Fruit fly (Drosophila melanogaster) whole organism, embryonic: ENCODE results near the gene CG9674.

Source experiments
- Abd-B ChIP-seq: fragments of 200-800 bp; sonication (Bioruptor generic); optimal IDR thresholded peaks from 2 replicates; lab custom pipeline; 2018; ENCODE audit warnings: missing biosample characterization, mild to moderate bottlenecking, missing genetic modification characterization, moderate library complexity
- CG10366 ChIP-seq: fragments of 200-800 bp; sonication (Bioruptor generic); IDR thresholded peaks from 2 replicates; pipeline ENCODE4 v1.3.6; 2022; ENCODE audit warnings: missing biosample characterization, missing genetic modification characterization
- CG10431 ChIP-seq: fragments of 200-800 bp; sonication (Bioruptor generic); optimal IDR thresholded peaks from 3 replicates; lab custom pipeline; 2018; ENCODE audit warnings: missing biosample characterization, mild to moderate bottlenecking, missing genetic modification characterization
- CG10654 ChIP-seq: fragments of 200-800 bp; sonication (Bioruptor generic); optimal IDR thresholded peaks from 2 replicates; lab custom pipeline; 2016; ENCODE audit warnings: missing biosample characterization, missing genetic modification characterization
- CG11695 ChIP-seq: fragments of 200-800 bp; sonication (Bioruptor generic); IDR thresholded peaks from 3 replicates; pipeline ENCODE4 v1.3.6; 2022; ENCODE audit warnings: missing biosample characterization, missing genetic modification characterization
- CG12391 ChIP-seq: fragments of 200-800 bp; sonication (Bioruptor generic); optimal IDR thresholded peaks from 3 replicates; lab custom pipeline; 2018; ENCODE audit warnings: missing biosample characterization, mild to moderate bottlenecking, missing genetic modification characterization, moderate library complexity
- CG14014 ChIP-seq: fragments of 200-800 bp; sonication (Bioruptor generic); IDR thresholded peaks from 2 replicates; pipeline ENCODE4 v1.3.6; 2022; ENCODE audit warnings: missing biosample characterization, missing genetic modification characterization
- CG14710 ChIP-seq: fragments of 200-800 bp; sonication (Bioruptor generic); optimal IDR thresholded peaks from 3 replicates; lab custom pipeline; 2019; ENCODE audit warnings: missing biosample characterization, mild to moderate bottlenecking, missing genetic modification characterization, moderate library complexity
- CG14860 ChIP-seq: fragments of 200-800 bp; sonication (Bioruptor generic); IDR thresholded peaks from 3 replicates; pipeline ENCODE4 v1.3.6; 2022; ENCODE audit warnings: missing biosample characterization, missing genetic modification characterization; ENCODE audit not compliant: partially characterized antibody
- CG16813 ChIP-seq: fragments of 200-800 bp; sonication (Bioruptor generic); IDR thresholded peaks from 3 replicates; pipeline ENCODE4 v1.3.6; 2022; ENCODE audit warnings: missing biosample characterization, missing genetic modification characterization; ENCODE audit not compliant: partially characterized antibody
- CG17328 ChIP-seq: fragments of 200-800 bp; sonication (Bioruptor generic); IDR thresholded peaks from 2 replicates; pipeline ENCODE4 v1.3.6; 2022; ENCODE audit warnings: missing biosample characterization, missing genetic modification characterization
- CG17802 ChIP-seq: fragments of 200-800 bp; sonication (Bioruptor generic); optimal IDR thresholded peaks from 2 replicates; lab custom pipeline; 2018; ENCODE audit warnings: missing biosample characterization, mild to moderate bottlenecking, missing genetic modification characterization, moderate library complexity
- CG1832 ChIP-seq: fragments of 200-800 bp; sonication (Bioruptor generic); optimal IDR thresholded peaks from 2 replicates; lab custom pipeline; 2017; ENCODE audit warnings: missing biosample characterization, mild to moderate bottlenecking, missing genetic modification characterization, inconsistent platforms
- CG2129 ChIP-seq: fragments of 200-800 bp; sonication (Bioruptor generic); IDR thresholded peaks from 2 replicates; pipeline ENCODE4 v1.3.6; 2022; ENCODE audit warnings: missing biosample characterization, missing genetic modification characterization; ENCODE audit not compliant: partially characterized antibody
- CG30431 ChIP-seq: fragments of 200-800 bp; sonication (Bioruptor generic); optimal IDR thresholded peaks from 2 replicates; lab custom pipeline; 2017; ENCODE audit warnings: missing biosample characterization, missing genetic modification characterization
- CG31388 ChIP-seq: fragments of 200-800 bp; sonication (Bioruptor generic); optimal IDR thresholded peaks from 2 replicates; lab custom pipeline; 2016; ENCODE audit warnings: missing biosample characterization, missing genetic modification characterization
- CG4424 ChIP-seq: fragments of 200-800 bp; sonication (Bioruptor generic); optimal IDR thresholded peaks from 3 replicates; lab custom pipeline; 2016; ENCODE audit warnings: missing biosample characterization, missing genetic modification characterization
- CG5180 ChIP-seq: fragments of 200-800 bp; sonication (Bioruptor generic); optimal IDR thresholded peaks from 3 replicates; lab custom pipeline; 2017; ENCODE audit warnings: missing biosample characterization, missing genetic modification characterization, mild to moderate bottlenecking, moderate library complexity, missing genetic modification reagents
- CG7839 ChIP-seq: fragments of 200-800 bp; sonication (Bioruptor generic); optimal IDR thresholded peaks from 3 replicates; lab custom pipeline; 2018; ENCODE audit warnings: missing biosample characterization, mild to moderate bottlenecking, missing genetic modification characterization, moderate library complexity
- Chrac-16 ChIP-seq: fragments of 200-800 bp; sonication (Bioruptor generic); optimal IDR thresholded peaks from 3 replicates; lab custom pipeline; 2016; ENCODE audit warnings: missing biosample characterization, missing genetic modification characterization
- D19A ChIP-seq: fragments of 200-800 bp; optimal IDR thresholded peaks from 3 replicates; lab custom pipeline; 2019; ENCODE audit warnings: missing biosample characterization, mild to moderate bottlenecking, missing genetic modification characterization, moderate library complexity
- Dfd ChIP-seq, 2 experiments: fragments of >200 bp; optimal IDR thresholded peaks; 2 replicates each; lab custom pipeline; 2017; ENCODE audit warnings: missing biosample characterization in 2 of 2, missing genetic modification characterization in 2 of 2
- Dp ChIP-seq: fragments of 200-800 bp; sonication (Bioruptor generic); optimal IDR thresholded peaks from 2 replicates; lab custom pipeline; 2018; ENCODE audit warnings: missing biosample characterization, mild to moderate bottlenecking, missing genetic modification characterization, moderate library complexity
- Gug ChIP-seq: fragments of 200-800 bp; sonication (Bioruptor generic); IDR thresholded peaks from 4 replicates; pipeline ENCODE4 v1.3.6; 2022; ENCODE audit warnings: missing biosample characterization, missing genetic modification characterization
- HHEX ChIP-seq: fragments of 200-800 bp; sonication (Bioruptor generic); optimal IDR thresholded peaks from 3 replicates; lab custom pipeline; 2017; ENCODE audit warnings: missing biosample characterization, mild to moderate bottlenecking, missing genetic modification characterization, missing genetic modification reagents
- HmgZ ChIP-seq: fragments of 200-800 bp; sonication (Bioruptor generic); optimal IDR thresholded peaks from 2 replicates; lab custom pipeline; 2018; ENCODE audit warnings: missing biosample characterization, mild to moderate bottlenecking, missing genetic modification characterization
- Hr51 ChIP-seq, 2 experiments: fragments of 200-800 bp; sonication (Bioruptor generic); optimal IDR thresholded peaks; 2 replicates in 1 of 2; 3 replicates in 1 of 2; lab custom pipeline; 2016 to 2018; ENCODE audit warnings: missing biosample characterization in 2 of 2, missing genetic modification characterization in 2 of 2, mild to moderate bottlenecking in 1 of 2, moderate library complexity in 1 of 2
- MESR4 ChIP-seq: fragments of 200-800 bp; sonication (Bioruptor generic); optimal IDR thresholded peaks from 2 replicates; lab custom pipeline; 2018; ENCODE audit warnings: missing biosample characterization, mild to moderate bottlenecking, missing genetic modification characterization, moderate library complexity
- NC2β ChIP-seq: fragments of 200-800 bp; sonication (Bioruptor generic); optimal IDR thresholded peaks from 2 replicates; lab custom pipeline; 2016; ENCODE audit warnings: missing biosample characterization, missing genetic modification characterization
- Oaz ChIP-seq: fragments of 200-800 bp; sonication (Bioruptor generic); IDR thresholded peaks from 2 replicates; pipeline ENCODE4 v1.3.6; 2022; ENCODE audit warnings: missing biosample characterization, missing genetic modification characterization
- PHDP ChIP-seq: fragments of 200-800 bp; sonication (Bioruptor generic); optimal IDR thresholded peaks from 3 replicates; lab custom pipeline; 2018; ENCODE audit warnings: missing biosample characterization, mild to moderate bottlenecking, missing genetic modification characterization, moderate library complexity
- btn ChIP-seq: fragments of 200-800 bp; sonication (Bioruptor generic); optimal IDR thresholded peaks from 2 replicates; lab custom pipeline; 2016; ENCODE audit warnings: missing biosample characterization, missing genetic modification characterization
- chif ChIP-seq, 2 experiments: fragments of 200-800 bp; sonication (Bioruptor generic); optimal IDR thresholded peaks; 3 replicates each; lab custom pipeline; 2016; ENCODE audit warnings: missing biosample characterization in 2 of 2, missing genetic modification characterization in 2 of 2
- ci ChIP-seq: fragments of 200-800 bp; sonication (Bioruptor generic); IDR thresholded peaks from 3 replicates; pipeline ENCODE4 v1.3.6; 2022; ENCODE audit warnings: missing biosample characterization, missing genetic modification characterization
- dmrt99B ChIP-seq: fragments of 200-800 bp; sonication (Bioruptor generic); optimal IDR thresholded peaks from 2 replicates; lab custom pipeline; 2018; ENCODE audit warnings: missing biosample characterization, mild to moderate bottlenecking, missing genetic modification characterization, moderate library complexity
- gem ChIP-seq: fragments of 200-800 bp; sonication (Bioruptor generic); optimal IDR thresholded peaks from 2 replicates; lab custom pipeline; 2019; ENCODE audit warnings: missing biosample characterization, mild to moderate bottlenecking, missing genetic modification characterization, moderate library complexity
- grau ChIP-seq: fragments of 200-800 bp; optimal IDR thresholded peaks from 3 replicates; lab custom pipeline; 2019; ENCODE audit warnings: missing biosample characterization, mild to moderate bottlenecking, missing genetic modification characterization, moderate library complexity
- ham ChIP-seq: fragments of 200-800 bp; sonication (Bioruptor generic); IDR thresholded peaks from 2 replicates; pipeline ENCODE4 v1.3.6; 2022; ENCODE audit warnings: missing biosample characterization, missing genetic modification characterization
- hkb ChIP-seq, 2 experiments: fragments of 200-800 bp in 1 of 2; fragments of >200 bp in 1 of 2; sonication (Bioruptor generic) in 1 of 2; IDR thresholded peaks in 1 of 2; optimal IDR thresholded peaks in 1 of 2; 2 replicates each; pipeline versions ENCODE4 v1.3.6 to Lab custom; 2017 to 2022; ENCODE audit warnings: missing biosample characterization in 1 of 2, missing genetic modification characterization in 1 of 2
- lbe ChIP-seq: fragments of 200-800 bp; sonication (Bioruptor generic); optimal IDR thresholded peaks from 2 replicates; lab custom pipeline; 2016; ENCODE audit warnings: missing biosample characterization, mild to moderate bottlenecking, missing genetic modification characterization
- nerfin-1 ChIP-seq: fragments of 200-800 bp; sonication (Bioruptor generic); optimal IDR thresholded peaks from 3 replicates; lab custom pipeline; 2019; ENCODE audit warnings: missing biosample characterization, mild to moderate bottlenecking, missing genetic modification characterization, moderate library complexity
- nmo ChIP-seq: fragments of 200-800 bp; sonication (Bioruptor generic); optimal IDR thresholded peaks from 2 replicates; lab custom pipeline; 2018; ENCODE audit warnings: missing biosample characterization, mild to moderate bottlenecking, missing genetic modification characterization, moderate library complexity
- org-1 ChIP-seq: fragments of 200-800 bp; sonication (Bioruptor generic); optimal IDR thresholded peaks from 2 replicates; lab custom pipeline; 2017; ENCODE audit warnings: missing biosample characterization, missing genetic modification characterization
- pros ChIP-seq: fragments of 200-800 bp; sonication (Bioruptor generic); optimal IDR thresholded peaks from 3 replicates; lab custom pipeline; 2019; ENCODE audit warnings: missing biosample characterization, mild to moderate bottlenecking, missing genetic modification characterization, moderate library complexity
- rib ChIP-seq: fragments of 200-800 bp; sonication (Bioruptor generic); IDR thresholded peaks from 2 replicates; pipeline ENCODE4 v1.3.6; 2022; ENCODE audit warnings: missing biosample characterization, missing genetic modification characterization
- stc ChIP-seq: fragments of 200-800 bp; sonication (Bioruptor generic); IDR thresholded peaks from 2 replicates; pipeline ENCODE4 v1.3.6; 2022; ENCODE audit warnings: missing biosample characterization, missing genetic modification characterization
- tap ChIP-seq: fragments of 200-800 bp; optimal IDR thresholded peaks from 3 replicates; lab custom pipeline; 2019; ENCODE audit warnings: missing biosample characterization, mild to moderate bottlenecking, missing genetic modification characterization, moderate library complexity
- tin ChIP-seq: fragments of 200-800 bp; sonication (Bioruptor generic); optimal IDR thresholded peaks from 3 replicates; lab custom pipeline; 2016; ENCODE audit warnings: missing biosample characterization, missing genetic modification characterization

CG9674 gene

DNA sequence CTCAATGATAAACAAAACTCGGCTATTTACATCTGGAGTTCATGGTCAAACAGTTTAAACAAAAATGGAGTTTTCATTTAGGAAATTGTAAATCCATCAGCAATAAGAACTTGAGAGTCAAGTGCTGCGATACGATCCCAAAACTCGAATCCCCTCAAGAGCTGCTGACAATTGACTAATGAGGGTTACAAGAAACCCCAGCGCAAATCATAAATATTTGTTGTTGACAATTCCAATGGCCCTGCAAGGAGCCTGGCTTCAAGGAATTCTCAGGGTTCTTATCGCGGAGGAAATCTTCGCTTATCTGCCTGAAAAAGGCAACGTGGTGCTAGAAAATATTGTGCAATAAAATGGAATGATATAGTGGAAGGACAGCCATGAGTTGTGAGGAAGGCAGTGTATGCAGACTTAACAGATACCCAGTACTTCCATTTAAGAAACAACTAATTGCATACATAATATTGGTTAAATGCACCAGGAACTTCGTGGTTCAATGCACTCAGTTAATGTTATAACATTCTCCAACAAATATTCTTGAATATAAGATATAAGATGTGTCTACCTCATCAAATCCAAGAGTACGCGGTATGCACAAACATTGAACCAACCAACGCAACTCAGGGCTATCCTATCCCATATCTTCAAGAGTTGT is 39.4 kb downstream of the CG9674 start:
- TF ChIP-seq rib (GFP tag; lab: Robert Waterston, UW) (0 out of 2 replicates have a peak, but pooled peaks have one; percentile 24), Oaz (GFP tag; lab: Robert Waterston, UW) (no peak), CG10654 (peak; percentile 26), CG1832 (GFP tag; lab: Kevin White, UChicago) (no peak), lbe (GFP tag; lab: Kevin White, UChicago) (no peak), CG30431 (GFP tag; lab: Kevin White, UChicago) (peak; percentile 15), CG11695 (GFP tag; lab: Robert Waterston, UW) (0 out of 3 replicates have a peak, but pooled peaks have one; percentile 18), CG10431 (GFP tag; lab: Kevin White, UChicago) (no peak), CG7839 (tag; lab: Kevin White, UChicago) (peak; percentile 42), nmo (GFP tag; lab: Kevin White, UChicago) (peak; percentile 59), CG14710 (tag; lab: Kevin White, UChicago) (peak; percentile 25), ham (GFP tag; lab: Robert Waterston, UW) (no peak), nerfin-1 (tag; lab: Kevin White, UChicago) (peak; percentile 29), btn (GFP tag; lab: Kevin White, UChicago) (no peak), CG14014 (GFP tag; lab: Robert Waterston, UW) (no peak), PHDP (tag; lab: Kevin White, UChicago) (peak; percentile 29), NC2β (GFP tag; lab: Kevin White, UChicago) (peak; percentile 28), Dp (GFP tag; lab: Kevin White, UChicago) (no peak), CG12391 (tag; lab: Kevin White, UChicago) (peak; percentile 45), CG17328 (GFP tag; lab: Robert Waterston, UW) (peak; percentile 54), CG5180 (GFP tag; lab: Kevin White, UChicago) (no peak), pros (GFP tag; lab: Kevin White, UChicago) (peak; percentile 88), hkb (optimal IDR thresholded peaks at IDR 0.05; lab: Kevin White, UChicago) (no peak), hkb (GFP tag; IDR thresholded peaks at IDR 0.05; lab: Robert Waterston, UW) (0 out of 2 replicates have a peak, but pooled peaks have one; percentile 28), Abd-B (GFP tag; lab: Kevin White, UChicago) (peak; percentile 22), ci (GFP tag; lab: Robert Waterston, UW) (0 out of 3 replicates have a peak, but pooled peaks have one; percentile 37), CG17802 (no peak), grau (tag; lab: Kevin White, UChicago) (peak; percentile 28), org-1 (GFP tag; lab: Kevin White, UChicago) (peak; percentile 34), CG16813 (GFP tag; lab: Robert Waterston, UW) (peak; percentile 57; the same call in 2 of the 3 replicates), CG2129 (GFP tag; lab: Robert Waterston, UW) (no peak), gem (peak; percentile 68), HmgZ (tag; lab: Kevin White, UChicago) (no peak), MESR4 (GFP tag; lab: Kevin White, UChicago) (no peak), Hr51 (GFP tag; optimal IDR thresholded peaks at IDR 0.05; lab: Kevin White, UChicago) (peak in 1 of 2 experiments; percentile 23), D19A (tag; lab: Kevin White, UChicago) (peak; percentile 43), tin (peak; percentile 66), HHEX (no peak), CG10366 (GFP tag; lab: Robert Waterston, UW) (peak; percentile 20; the same call in 1 of the 2 replicates), CG4424 (GFP tag; lab: Kevin White, UChicago) (peak; percentile 22), Chrac-16 (GFP tag; lab: Kevin White, UChicago) (peak; percentile 42), tap (tag; lab: Kevin White, UChicago) (peak; percentile 19), Dfd (GFP tag; optimal IDR thresholded peaks at IDR 0.05; lab: Kevin White, UChicago) (no peak), chif (GFP tag; optimal IDR thresholded peaks at IDR 0.05; lab: Kevin White, UChicago) (peak; percentile 12 to 36), dmrt99B (tag; lab: Kevin White, UChicago) (peak; percentile 41), CG31388 (GFP tag; lab: Kevin White, UChicago) (no peak), Gug (GFP tag; lab: Robert Waterston, UW) (peak; percentile 32; the same call in 1 of the 4 replicates), CG14860 (GFP tag; lab: Robert Waterston, UW) (peak; percentile 53; the same call in 2 of the 3 replicates), stc (GFP tag; lab: Robert Waterston, UW) (no peak)
